Worm (Caenorhabditis elegans): ENCODE results near the gene bra-2.

DNA sequence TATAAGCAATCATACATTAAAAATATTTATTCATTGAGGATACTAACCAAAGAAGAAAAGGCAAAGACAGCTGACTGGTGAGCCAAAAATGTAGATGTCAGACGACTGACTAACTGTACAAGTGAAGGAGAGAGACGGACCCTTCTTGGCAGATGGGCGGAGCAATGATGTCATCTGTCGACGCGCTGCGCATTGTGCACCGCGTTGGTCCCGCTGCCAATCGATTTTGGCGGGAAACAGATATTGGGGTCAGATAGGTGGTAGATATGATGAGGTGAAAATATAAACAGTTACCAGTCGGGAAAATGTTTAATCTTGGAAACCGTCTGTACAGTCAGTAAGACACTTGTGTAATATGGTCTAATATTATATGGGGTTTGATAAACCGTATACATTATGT lies 41.2 kb upstream of the bra-2 start, which contains the start of gene T24C4.2:
- TF ChIP-seq snpc-1.2 (GFP tag; IDR thresholded peaks at IDR 0.05) (no peak), F26F4.8 (GFP tag; conservative IDR thresholded peaks at IDR 0.05) (no peak), egl-27 (tag; optimal IDR thresholded peaks at IDR 0.05) (no peak), hmg-1.1 (GFP tag; IDR thresholded peaks at IDR 0.05) (no peak), lin-15B (tag; optimal IDR thresholded peaks at IDR 0.05) (no peak), ceh-44 (GFP tag; IDR thresholded peaks at IDR 0.05) (no peak), nhr-48 (tag; optimal IDR thresholded peaks at IDR 0.05) (no peak), daf-19 (GFP tag; conservative IDR thresholded peaks at IDR 0.05) (no peak), fkh-10 (GFP tag; optimal IDR thresholded peaks at IDR 0.05) (no peak), lim-7 (GFP tag; IDR thresholded peaks at IDR 0.05) (no peak)
